Worm (Caenorhabditis elegans): ENCODE data around the gene Y39A3A.4.

- TF ChIP-seq skn-1 (tag; optimal IDR thresholded peaks at IDR 0.05): no peak
- TF ChIP-seq lin-13 (GFP tag; optimal IDR thresholded peaks at IDR 0.05): no peak
- no peak for TF ChIP-seq R02D3.7 (tag; optimal IDR thresholded peaks at IDR 0.05)
- TF ChIP-seq nhr-12 (tag; optimal IDR thresholded peaks at IDR 0.05): no peak
Measured at ce11 chrIII:2123673-2124187, 47.3 kb upstream of the Y39A3A.4 start, which contains the start of gene frl-1.

Data from whole organism, L2 larva.